Worm (Caenorhabditis elegans) whole organism, L4 larva: ENCODE results near the gene R13A1.5.

Source experiments
- F26F4.8 ChIP-seq: fragments of 200-800 bp; sonication (Bioruptor generic); conservative IDR thresholded peaks from 2 replicates; pipeline ENCODE4 v1.3.6; 2022; ENCODE audit warnings: missing genetic modification characterization, missing compliant biosample characterization
- F44E2.7 ChIP-seq: fragments of 200-800 bp; sonication (Bioruptor generic); IDR thresholded peaks from 2 replicates; pipeline ENCODE4 v2.1.2; 2022; ENCODE audit warnings: missing genetic modification characterization, missing compliant biosample characterization
- T26A8.4 ChIP-seq: fragments of 200-800 bp; sonication (Bioruptor generic); IDR thresholded peaks from 2 replicates; pipeline ENCODE4 v1.3.6; 2022; ENCODE audit warnings: missing genetic modification characterization, missing compliant biosample characterization
- aha-1 ChIP-seq: fragments of 150-350 bp; peaks from one replicate; lab custom pipeline; 2014; ENCODE audit warnings: missing biosample characterization, missing genetic modification characterization
- ceh-32 ChIP-seq: sonication (generic microtip); optimal IDR thresholded peaks from 2 replicates; lab custom pipeline; 2016; ENCODE audit warnings: mild to moderate bottlenecking, missing genetic modification characterization, missing compliant biosample characterization; ENCODE audit not compliant: poor library complexity
- ceh-62 ChIP-seq: sonication (generic microtip); optimal IDR thresholded peaks from 2 replicates; lab custom pipeline; 2017; ENCODE audit warnings: missing biosample characterization, missing genetic modification characterization
- cey-2 ChIP-seq: sonication (generic microtip); optimal IDR thresholded peaks from 3 replicates; lab custom pipeline; 2017; ENCODE audit warnings: missing genetic modification characterization, mild to moderate bottlenecking, missing compliant biosample characterization, antibody characterized with exemption, borderline replicate concordance; ENCODE audit not compliant: insufficient read depth
- daf-16 ChIP-seq, 3 experiments: sonication (generic microtip); optimal IDR thresholded peaks; 2 replicates each; lab custom pipeline; 2016 to 2017; ENCODE audit warnings: missing genetic modification characterization in 3 of 3, missing genetic modification reagents in 3 of 3, mild to moderate bottlenecking in 2 of 3, missing compliant biosample characterization in 2 of 3, missing biosample characterization in 1 of 3, moderate library complexity in 1 of 3
- dmd-8 ChIP-seq: fragments of 200-800 bp; sonication (Bioruptor generic); IDR thresholded peaks from 2 replicates; pipeline ENCODE4 v1.3.6; 2022; ENCODE audit warnings: missing genetic modification characterization, missing compliant biosample characterization
- dpl-1 ChIP-seq: fragments of 150-350 bp; optimal IDR thresholded peaks from 2 replicates; lab custom pipeline; 2014; ENCODE audit warnings: missing biosample characterization, missing genetic modification reagents, missing genetic modification characterization
- egl-43 ChIP-seq: fragments of 200-800 bp; sonication (Bioruptor generic); IDR thresholded peaks from 2 replicates; pipeline ENCODE4 v1.3.6; 2022; ENCODE audit warnings: missing genetic modification reagents, missing genetic modification characterization, missing compliant biosample characterization
- jun-1 ChIP-seq: fragments of 150-350 bp; optimal IDR thresholded peaks from 2 replicates; lab custom pipeline; 2014; ENCODE audit warnings: missing biosample characterization, missing genetic modification reagents, missing genetic modification characterization
- lin-1 ChIP-seq: fragments of 200-800 bp; sonication (Bioruptor generic); IDR thresholded peaks from 2 replicates; pipeline ENCODE4 v1.3.6; 2022; ENCODE audit warnings: missing genetic modification reagents, missing genetic modification characterization, missing compliant biosample characterization
- lin-15B ChIP-seq: fragments of 150-350 bp; sonication (generic microtip); optimal IDR thresholded peaks from 3 replicates; lab custom pipeline; 2014; ENCODE audit warnings: missing biosample characterization, missing genetic modification characterization
- lin-38 ChIP-seq: fragments of 200-800 bp; sonication (Bioruptor generic); IDR thresholded peaks from 2 replicates; pipeline ENCODE4 v1.3.6; 2022; ENCODE audit warnings: missing genetic modification reagents, missing genetic modification characterization, missing compliant biosample characterization
- lin-39 ChIP-seq: fragments of 150-350 bp; optimal IDR thresholded peaks from 2 replicates; lab custom pipeline; 2014; ENCODE audit warnings: missing biosample characterization, missing genetic modification reagents, missing genetic modification characterization
- lir-3 ChIP-seq: sonication (generic microtip); optimal IDR thresholded peaks from 2 replicates; lab custom pipeline; 2016; ENCODE audit warnings: mild to moderate bottlenecking, missing genetic modification characterization, missing compliant biosample characterization
- mdl-1 ChIP-seq, 2 experiments: fragments of 150-350 bp in 1 of 2; sonication (generic microtip) in 1 of 2; optimal IDR thresholded peaks; 2 replicates each; lab custom pipeline; 2014 to 2017; ENCODE audit warnings: missing biosample characterization in 2 of 2, missing genetic modification characterization in 2 of 2
- mdt-29 ChIP-seq: fragments of 200-800 bp; sonication (Bioruptor generic); IDR thresholded peaks from 2 replicates; pipeline ENCODE4 v1.3.6; 2022; ENCODE audit warnings: missing genetic modification reagents, missing genetic modification characterization, missing compliant biosample characterization
- mxl-2 ChIP-seq: fragments of 200-800 bp; sonication (Bioruptor generic); conservative IDR thresholded peaks from 2 replicates; pipeline ENCODE4 v1.3.6; 2022; ENCODE audit warnings: missing genetic modification reagents, missing genetic modification characterization, missing compliant biosample characterization
- nhr-102 ChIP-seq: sonication (generic microtip); optimal IDR thresholded peaks from 2 replicates; lab custom pipeline; 2016; ENCODE audit warnings: mild to moderate bottlenecking, missing genetic modification characterization, moderate library complexity, missing compliant biosample characterization
- nhr-237 ChIP-seq: sonication (generic microtip); optimal IDR thresholded peaks from 2 replicates; lab custom pipeline; 2017; ENCODE audit warnings: missing biosample characterization, missing genetic modification characterization
- pqm-1 ChIP-seq: sonication (generic microtip); optimal IDR thresholded peaks from 2 replicates; lab custom pipeline; 2017; ENCODE audit warnings: missing biosample characterization, missing genetic modification characterization
- snpc-1.2 ChIP-seq: fragments of 200-800 bp; sonication (Bioruptor generic); IDR thresholded peaks from 2 replicates; pipeline ENCODE4 v1.3.6; 2022; ENCODE audit warnings: missing genetic modification reagents, missing genetic modification characterization, missing compliant biosample characterization
- spr-3 ChIP-seq: fragments of 200-800 bp; sonication (Bioruptor generic); optimal IDR thresholded peaks from 2 replicates; lab custom pipeline; 2018; ENCODE audit warnings: mild to moderate bottlenecking, missing genetic modification characterization, missing compliant biosample characterization
- tag-97 ChIP-seq: fragments of 200-800 bp; sonication (Bioruptor generic); IDR thresholded peaks from 2 replicates; pipeline ENCODE4 v1.3.6; 2022; ENCODE audit warnings: missing genetic modification characterization, missing compliant biosample characterization
- tra-1 ChIP-seq: fragments of 200-800 bp; sonication (Bioruptor generic); IDR thresholded peaks from 2 replicates; pipeline ENCODE4 v1.3.6; 2022; ENCODE audit warnings: missing genetic modification reagents, missing genetic modification characterization, missing compliant biosample characterization
- unc-130 ChIP-seq: sonication (generic microtip); optimal IDR thresholded peaks from 2 replicates; lab custom pipeline; 2016; ENCODE audit warnings: missing genetic modification reagents, missing genetic modification characterization, missing compliant biosample characterization
- unc-62 ChIP-seq, 3 experiments: fragments of 150-350 bp in 1 of 3; sonication (generic microtip); optimal IDR thresholded peaks in 2 of 3; peaks in 1 of 3; 1 replicate in 1 of 3; 2 replicates in 2 of 3; lab custom pipeline; 2014 to 2017; ENCODE audit warnings: missing biosample characterization in 3 of 3, missing genetic modification characterization in 3 of 3, missing genetic modification reagents in 3 of 3, missing genotype in 1 of 3
- zip-2 ChIP-seq: fragments of 150-350 bp; optimal IDR thresholded peaks from 2 replicates; lab custom pipeline; 2014; ENCODE audit warnings: missing biosample characterization, missing genetic modification characterization

Gene R13A1.5

ce11 chrIV:7219398-7220087 is 27.9 kb upstream of the R13A1.5 start, which contains the start of the genes glb-23 and R13A1.1:
glb-23 (minus strand) TSS chrIV:7219498.
R13A1.1 (plus strand) TSS chrIV:7220037.
- TF ChIP-seq ceh-32 (no peak), lin-38 (GFP tag; lab: Robert Waterston, UW) (no peak), mdt-29 (no peak), mxl-2 (GFP tag; lab: Robert Waterston, UW) (no peak), lin-15B (tag; lab: Kevin White, UChicago) (no peak), nhr-237 (tag; lab: Kevin White, UChicago) (no peak), unc-62 (GFP tag; optimal IDR thresholded peaks at IDR 0.05 in 1 of 2; lab: Kevin White, UChicago) (no peak), unc-62 (tag; optimal IDR thresholded peaks at IDR 0.05; lab: Kevin White, UChicago) (no peak), lin-1 (GFP tag; lab: Robert Waterston, UW) (no peak), tag-97 (GFP tag; lab: Robert Waterston, UW) (no peak)

DNA sequence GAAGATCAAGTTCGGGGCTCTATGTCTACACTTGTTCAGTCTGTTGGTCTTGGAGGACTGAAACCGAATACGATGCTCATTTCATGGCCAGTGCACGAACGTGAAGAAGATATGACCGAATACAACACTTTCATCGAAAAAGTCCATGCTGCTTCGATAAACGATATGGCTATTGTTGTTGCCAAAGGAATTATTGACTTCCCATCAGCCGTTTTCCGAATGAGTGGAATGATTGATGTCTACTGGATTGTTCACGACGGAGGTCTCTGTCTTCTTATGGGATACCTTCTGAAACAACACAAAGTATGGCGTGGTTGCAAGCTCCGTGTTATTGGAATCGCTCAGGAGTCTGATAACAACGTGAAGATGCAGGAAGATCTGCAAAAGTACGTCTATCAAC is 24.6 kb upstream of the R13A1.5 start:
- TF ChIP-seq aha-1 (tag; lab: Kevin White, UChicago) (peak; percentile 74), tra-1 (GFP tag; lab: Robert Waterston, UW) (no peak), unc-62 (GFP tag; optimal IDR thresholded peaks at IDR 0.05 in 1 of 2; lab: Kevin White, UChicago) (peak in 1 of 2 experiments; percentile 89), unc-62 (tag; optimal IDR thresholded peaks at IDR 0.05; lab: Kevin White, UChicago) (no peak), T26A8.4 (GFP tag; lab: Robert Waterston, UW) (no peak), unc-130 (GFP tag; lab: Kevin White, UChicago) (no peak), mdl-1 (tag; optimal IDR thresholded peaks at IDR 0.05; lab: Kevin White, UChicago) (no peak), mxl-2 (GFP tag; lab: Robert Waterston, UW) (no peak)
- TF ChIP-seq, all 104 proteins: peak for 2

ce11 chrIV:7212769-7213168 is 21.1 kb upstream of the R13A1.5 start:
- TF ChIP-seq spr-3 (GFP tag; lab: Kevin White, UChicago) (no peak), pqm-1 (peak; percentile 58), daf-16 (GFP tag; optimal IDR thresholded peaks at IDR 0.05; lab: Kevin White, UChicago) (no peak), daf-16 (tag; optimal IDR thresholded peaks at IDR 0.05; lab: Kevin White, UChicago) (peak; percentile 50), ceh-62 (tag; lab: Kevin White, UChicago) (no peak), tag-97 (GFP tag; lab: Robert Waterston, UW) (no peak), tra-1 (GFP tag; lab: Robert Waterston, UW) (no peak), lin-38 (GFP tag; lab: Robert Waterston, UW) (no peak), snpc-1.2 (GFP tag; lab: Robert Waterston, UW) (no peak), jun-1 (no peak), F44E2.7 (GFP tag; lab: Robert Waterston, UW) (no peak), egl-43 (no peak), zip-2 (no peak)
- TF ChIP-seq, all 104 proteins: peak for 2

DNA sequence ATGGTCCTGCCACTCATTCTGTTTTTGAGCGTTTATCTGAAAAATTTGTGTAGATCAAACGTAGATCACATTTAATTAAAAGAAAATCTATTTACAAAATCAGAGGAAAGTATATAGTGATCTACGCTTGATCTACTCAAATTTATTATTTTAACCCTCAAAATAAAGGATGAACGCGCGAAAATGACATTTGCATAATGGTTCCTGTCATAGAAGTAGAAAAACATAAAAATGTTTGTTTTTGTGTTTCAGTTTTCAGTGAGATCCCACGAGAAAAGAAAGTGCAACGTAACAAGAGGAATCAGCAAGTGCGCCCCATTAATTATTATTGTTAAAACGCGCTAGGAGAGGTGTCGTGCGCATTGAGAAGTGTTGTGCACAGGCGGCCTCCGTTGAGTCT is 19.7 kb upstream of the R13A1.5 start:
- TF ChIP-seq unc-62 (GFP tag; optimal IDR thresholded peaks at IDR 0.05 in 1 of 2; lab: Kevin White, UChicago) (peak in 1 of 2 experiments; percentile 54), unc-62 (tag; optimal IDR thresholded peaks at IDR 0.05; lab: Kevin White, UChicago) (no peak), nhr-237 (tag; lab: Kevin White, UChicago) (no peak)

ce11 chrIV:7208961-7209360 is 17.3 kb upstream of the R13A1.5 start:
- no peak for TF ChIP-seq unc-130 (GFP tag; lab: Kevin White, UChicago)
- TF ChIP-seq cey-2: no peak
- TF ChIP-seq mxl-2 (GFP tag; lab: Robert Waterston, UW): no peak
- TF ChIP-seq dpl-1 (GFP tag; lab: Kevin White, UChicago): no peak
- TF ChIP-seq egl-43: no peak
- TF ChIP-seq, all 104 proteins: peak for 0

ce11 chrIV:7205969-7206368 is 14.3 kb upstream of the R13A1.5 start, which contains the start of gene kcc-1:
kcc-1 (plus strand) TSS chrIV:7206269.
- TF ChIP-seq F26F4.8 (GFP tag; lab: Robert Waterston, UW): no peak
- no peak for TF ChIP-seq lin-39 (tag; lab: Kevin White, UChicago)
- no peak for TF ChIP-seq nhr-102 (tag; lab: Kevin White, UChicago)
- TF ChIP-seq dmd-8: no peak
- no peak for TF ChIP-seq lir-3 (tag; lab: Kevin White, UChicago)
